Worm (Caenorhabditis elegans) whole organism, young adult: ENCODE data around the gene C50H2.13.

ENCODE experiments used
- F49E8.2 ChIP-seq: sonication (generic microtip); optimal IDR thresholded peaks from 3 replicates; lab custom pipeline; 2017; ENCODE audit warnings: missing genetic modification characterization, mild to moderate bottlenecking, missing compliant biosample characterization, antibody characterized with exemption, moderate library complexity; ENCODE audit not compliant: insufficient read depth
- T26A5.8 ChIP-seq: sonication (generic microtip); optimal IDR thresholded peaks from 2 replicates; lab custom pipeline; 2016; ENCODE audit warnings: missing genetic modification characterization, missing compliant biosample characterization
- Y67H2A.10 ChIP-seq: fragments of 200-800 bp; sonication (Bioruptor generic); conservative IDR thresholded peaks from 2 replicates; pipeline ENCODE4 v1.3.6; 2022; ENCODE audit warnings: missing genetic modification reagents, missing genetic modification characterization, missing compliant biosample characterization
- ama-1 ChIP-seq, 3 experiments: fragments of 150-350 bp in 1 of 3; sonication (generic microtip) in 2 of 3; optimal IDR thresholded peaks; 2 replicates each; lab custom pipeline; 2014 to 2018; ENCODE audit warnings: missing biosample characterization in 2 of 3, missing genetic modification characterization in 2 of 3, missing genetic modification reagents in 2 of 3
- ceh-91 ChIP-seq: fragments of 200-800 bp; sonication (Bioruptor generic); IDR thresholded peaks from 2 replicates; pipeline ENCODE4 v1.3.6; 2022; ENCODE audit warnings: missing genetic modification reagents, missing genetic modification characterization, missing compliant biosample characterization
- efl-1 ChIP-seq: fragments of 150-350 bp; optimal IDR thresholded peaks from 2 replicates; lab custom pipeline; 2014; ENCODE audit warnings: missing biosample characterization, missing genetic modification reagents, missing genetic modification characterization
- hsf-1 ChIP-seq: fragments of 200-800 bp; sonication (Bioruptor generic); IDR thresholded peaks from 2 replicates; pipeline ENCODE4 v1.3.6; 2022; ENCODE audit warnings: missing genetic modification reagents, missing genetic modification characterization, missing compliant biosample characterization
- lsl-1 ChIP-seq: fragments of 200-800 bp; sonication (Bioruptor generic); optimal IDR thresholded peaks from 2 replicates; lab custom pipeline; 2018; ENCODE audit warnings: mild to moderate bottlenecking, missing genetic modification characterization, moderate library complexity, missing compliant biosample characterization
- sea-2 ChIP-seq: fragments of 200-800 bp; sonication (Bioruptor generic); IDR thresholded peaks from 2 replicates; pipeline ENCODE4 v1.3.6; 2022; ENCODE audit warnings: missing genetic modification characterization, missing compliant biosample characterization
- snpc-1.3 ChIP-seq: sonication (generic microtip); optimal IDR thresholded peaks from 2 replicates; lab custom pipeline; 2017; ENCODE audit warnings: missing genetic modification characterization, mild to moderate bottlenecking, missing compliant biosample characterization, antibody characterized with exemption, moderate library complexity, missing genotype, missing genetic modification reagents; ENCODE audit not compliant: insufficient read depth
- snpc-4 ChIP-seq, 5 experiments: fragments of 150-350 bp in 1 of 5; sonication (generic microtip) in 4 of 5; optimal IDR thresholded peaks; 2 replicates each; lab custom pipeline; 2014 to 2018; ENCODE audit warnings: missing genetic modification characterization in 5 of 5, missing biosample characterization in 3 of 5, antibody characterized with exemption in 2 of 5, mild to moderate bottlenecking in 2 of 5, missing compliant biosample characterization in 2 of 5, missing genotype in 2 of 5, moderate library complexity in 2 of 5, missing genetic modification reagents in 1 of 5
- ztf-6 ChIP-seq: fragments of 200-800 bp; sonication (Bioruptor generic); IDR thresholded peaks from 2 replicates; pipeline ENCODE4 v1.3.6; 2022; ENCODE audit warnings: missing genetic modification reagents, missing genetic modification characterization, missing compliant biosample characterization

- TF ChIP-seq Y67H2A.10 (GFP tag; lab: Robert Waterston, UW) (no peak), snpc-4 (GFP tag; optimal IDR thresholded peaks at IDR 0.05; lab: Kevin White, UChicago) (no peak), snpc-4 (tag; optimal IDR thresholded peaks at IDR 0.05; lab: Kevin White, UChicago) (no peak), ceh-91 (GFP tag; lab: Robert Waterston, UW) (no peak), hsf-1 (GFP tag; lab: Robert Waterston, UW) (no peak), F49E8.2 (no peak), lsl-1 (no peak), ama-1 (optimal IDR thresholded peaks at IDR 0.05; lab: Kevin White, UChicago) (no peak), ama-1 (GFP tag; optimal IDR thresholded peaks at IDR 0.05; lab: Kevin White, UChicago) (no peak), T26A5.8 (tag; lab: Kevin White, UChicago) (no peak), ztf-6 (GFP tag; lab: Robert Waterston, UW) (no peak), snpc-1.3 (no peak), sea-2 (GFP tag; lab: Robert Waterston, UW) (no peak), efl-1 (GFP tag; lab: Kevin White, UChicago) (no peak)
These were observed 46.5 kb upstream of the C50H2.13 start, which contains the start of gene sdz-31 for ce11 chrV:9879867-9880266.
